Worm (Caenorhabditis elegans) whole organism, L2 larva: Measurements from ENCODE around the gene tald-1.

Source experiments
- C34F6.9 ChIP-seq: fragments of 150-350 bp; optimal IDR thresholded peaks from 2 replicates; lab custom pipeline; 2014; ENCODE audit warnings: missing biosample characterization, missing genetic modification characterization
- F13H6.1 ChIP-seq: sonication (generic microtip); optimal IDR thresholded peaks from 2 replicates; lab custom pipeline; 2016; ENCODE audit warnings: missing genetic modification characterization, missing compliant biosample characterization
- R02D3.7 ChIP-seq: fragments of 150-350 bp; optimal IDR thresholded peaks from 2 replicates; lab custom pipeline; 2014; ENCODE audit warnings: missing biosample characterization, missing genetic modification characterization
- Y55F3AM.14 ChIP-seq: fragments of 200-800 bp; sonication (Bioruptor generic); optimal IDR thresholded peaks from 2 replicates; lab custom pipeline; 2018; ENCODE audit warnings: mild to moderate bottlenecking, missing genetic modification characterization, missing compliant biosample characterization
- ZK546.5 ChIP-seq: sonication (generic microtip); optimal IDR thresholded peaks from 2 replicates; lab custom pipeline; 2017; ENCODE audit warnings: missing biosample characterization, missing genetic modification characterization
- alr-1 ChIP-seq: fragments of 150-350 bp; optimal IDR thresholded peaks from 2 replicates; lab custom pipeline; 2014; ENCODE audit warnings: missing biosample characterization, missing genetic modification characterization
- aly-2 ChIP-seq: fragments of 150-350 bp; optimal IDR thresholded peaks from 2 replicates; lab custom pipeline; 2014; ENCODE audit warnings: missing biosample characterization, missing genetic modification characterization
- ama-1 ChIP-seq: fragments of 150-350 bp; optimal IDR thresholded peaks from 2 replicates; lab custom pipeline; 2018; ENCODE audit warnings: inconsistent platforms
- blmp-1 ChIP-seq: sonication (generic microtip); optimal IDR thresholded peaks from 2 replicates; lab custom pipeline; 2017; ENCODE audit warnings: missing genetic modification characterization, mild to moderate bottlenecking, missing compliant biosample characterization, antibody characterized with exemption, moderate library complexity; ENCODE audit not compliant: insufficient read depth
- ceh-16 ChIP-seq: fragments of 150-350 bp; optimal IDR thresholded peaks from 2 replicates; lab custom pipeline; 2014; ENCODE audit warnings: missing biosample characterization, missing genetic modification characterization
- ceh-82 ChIP-seq: fragments of 150-350 bp; optimal IDR thresholded peaks from 2 replicates; lab custom pipeline; 2014; ENCODE audit warnings: missing biosample characterization, missing genetic modification characterization
- crh-2 ChIP-seq: sonication (generic microtip); optimal IDR thresholded peaks from 2 replicates; lab custom pipeline; 2017; ENCODE audit warnings: missing biosample characterization, missing genetic modification characterization
- dmd-4 ChIP-seq: sonication (generic microtip); optimal IDR thresholded peaks from 2 replicates; lab custom pipeline; 2017; ENCODE audit warnings: missing biosample characterization, missing genetic modification characterization
- egl-27 ChIP-seq: sonication (generic microtip); optimal IDR thresholded peaks from 3 replicates; lab custom pipeline; 2017; ENCODE audit warnings: missing biosample characterization, missing genetic modification reagents, missing genetic modification characterization
- elt-1 ChIP-seq: fragments of 150-350 bp; optimal IDR thresholded peaks from 2 replicates; lab custom pipeline; 2014; ENCODE audit warnings: missing biosample characterization, missing genetic modification characterization
- elt-3 ChIP-seq: sonication (generic microtip); optimal IDR thresholded peaks from 2 replicates; lab custom pipeline; 2017; ENCODE audit warnings: missing biosample characterization, missing genetic modification characterization
- fos-1 ChIP-seq: fragments of 150-350 bp; optimal IDR thresholded peaks from 2 replicates; lab custom pipeline; 2014; ENCODE audit warnings: missing biosample characterization, missing genetic modification characterization
- gmeb-1 ChIP-seq: fragments of 150-350 bp; optimal IDR thresholded peaks from 2 replicates; lab custom pipeline; 2014; ENCODE audit warnings: missing biosample characterization, missing genetic modification characterization
- lin-11 ChIP-seq: fragments of 150-350 bp; sonication (generic microtip); optimal IDR thresholded peaks from 2 replicates; lab custom pipeline; 2014; ENCODE audit warnings: missing biosample characterization, missing genetic modification characterization, inconsistent platforms, mixed read lengths
- lin-13 ChIP-seq: fragments of 150-350 bp; optimal IDR thresholded peaks from 2 replicates; lab custom pipeline; 2014; ENCODE audit warnings: missing biosample characterization, missing genetic modification reagents, missing genetic modification characterization
- lin-39 ChIP-seq: fragments of 150-350 bp; optimal IDR thresholded peaks from 2 replicates; lab custom pipeline; 2014; ENCODE audit warnings: missing biosample characterization, missing genetic modification reagents, missing genetic modification characterization
- lsy-2 ChIP-seq, 2 experiments: fragments of 150-350 bp in 1 of 2; sonication (generic microtip) in 1 of 2; optimal IDR thresholded peaks; 2 replicates each; lab custom pipeline; 2014 to 2017; ENCODE audit warnings: missing biosample characterization in 2 of 2, missing genetic modification characterization in 2 of 2
- mab-5 ChIP-seq: fragments of 150-350 bp; optimal IDR thresholded peaks from 2 replicates; lab custom pipeline; 2014; ENCODE audit warnings: missing biosample characterization, missing genetic modification characterization
- mbf-1 ChIP-seq: sonication (generic microtip); optimal IDR thresholded peaks from 2 replicates; lab custom pipeline; 2017; ENCODE audit warnings: missing biosample characterization, missing genetic modification characterization
- mdl-1 ChIP-seq, 2 experiments: fragments of 150-350 bp in 1 of 2; sonication (generic microtip) in 1 of 2; optimal IDR thresholded peaks; 2 replicates each; lab custom pipeline; 2017; ENCODE audit warnings: missing biosample characterization in 2 of 2, missing genetic modification characterization in 2 of 2
- nhr-10 ChIP-seq: sonication (generic microtip); optimal IDR thresholded peaks from 2 replicates; lab custom pipeline; 2017; ENCODE audit warnings: missing biosample characterization, missing genetic modification characterization
- nhr-11 ChIP-seq: fragments of 150-350 bp; optimal IDR thresholded peaks from 2 replicates; lab custom pipeline; 2014; ENCODE audit warnings: missing biosample characterization, missing genetic modification characterization
- nhr-12 ChIP-seq: fragments of 150-350 bp; optimal IDR thresholded peaks from 2 replicates; lab custom pipeline; 2014; ENCODE audit warnings: missing biosample characterization, missing genetic modification characterization
- nhr-129 ChIP-seq: fragments of 150-350 bp; optimal IDR thresholded peaks from 2 replicates; lab custom pipeline; 2014; ENCODE audit warnings: missing biosample characterization, missing genetic modification characterization
- nhr-21 ChIP-seq: fragments of 150-350 bp; optimal IDR thresholded peaks from 2 replicates; lab custom pipeline; 2014; ENCODE audit warnings: missing biosample characterization, missing genetic modification characterization
- nhr-23 ChIP-seq: fragments of 150-350 bp; optimal IDR thresholded peaks from 2 replicates; lab custom pipeline; 2014; ENCODE audit warnings: missing biosample characterization, missing genetic modification reagents, missing genetic modification characterization
- nhr-237 ChIP-seq: fragments of 150-350 bp; optimal IDR thresholded peaks from 2 replicates; lab custom pipeline; 2014; ENCODE audit warnings: missing biosample characterization, missing genetic modification characterization
- nhr-25 ChIP-seq: fragments of 150-350 bp; sonication (generic microtip); optimal IDR thresholded peaks from 3 replicates; lab custom pipeline; 2014; ENCODE audit warnings: missing biosample characterization, missing genetic modification characterization
- nhr-6 ChIP-seq: fragments of 150-350 bp; optimal IDR thresholded peaks from 2 replicates; lab custom pipeline; 2014; ENCODE audit warnings: missing biosample characterization, missing genetic modification characterization
- nhr-77 ChIP-seq: fragments of 150-350 bp; optimal IDR thresholded peaks from 2 replicates; lab custom pipeline; 2014; ENCODE audit warnings: missing biosample characterization, missing genetic modification characterization
- peb-1 ChIP-seq: fragments of 150-350 bp; optimal IDR thresholded peaks from 2 replicates; lab custom pipeline; 2014; ENCODE audit warnings: missing biosample characterization, missing genetic modification characterization
- sem-4 ChIP-seq: fragments of 150-350 bp; optimal IDR thresholded peaks from 2 replicates; lab custom pipeline; 2014; ENCODE audit warnings: missing biosample characterization, missing genetic modification reagents, missing genetic modification characterization
- skn-1 ChIP-seq: sonication (generic microtip); optimal IDR thresholded peaks from 2 replicates; lab custom pipeline; 2017; ENCODE audit warnings: missing biosample characterization, missing genetic modification characterization
- sma-3 ChIP-seq: sonication (generic microtip); optimal IDR thresholded peaks from 2 replicates; lab custom pipeline; 2016; ENCODE audit warnings: missing genetic modification reagents, missing genetic modification characterization, missing compliant biosample characterization
- sma-9 ChIP-seq, 2 experiments: fragments of 150-350 bp in 1 of 2; sonication (generic microtip) in 1 of 2; optimal IDR thresholded peaks; 2 replicates each; lab custom pipeline; 2014 to 2016; ENCODE audit warnings: missing genetic modification characterization in 2 of 2, mild to moderate bottlenecking in 1 of 2, missing biosample characterization in 1 of 2, missing compliant biosample characterization in 1 of 2, missing genetic modification reagents in 1 of 2, moderate library complexity in 1 of 2
- snpc-4 ChIP-seq: fragments of 150-350 bp; optimal IDR thresholded peaks from 2 replicates; lab custom pipeline; 2014; ENCODE audit warnings: missing biosample characterization, missing genetic modification characterization
- unc-39 ChIP-seq: fragments of 150-350 bp; optimal IDR thresholded peaks from 2 replicates; lab custom pipeline; 2014; ENCODE audit warnings: missing biosample characterization, missing genetic modification characterization
- unc-55 ChIP-seq: fragments of 150-350 bp; sonication (generic microtip); optimal IDR thresholded peaks from 3 replicates; lab custom pipeline; 2014; ENCODE audit warnings: missing biosample characterization, missing genetic modification reagents, missing genetic modification characterization
- unc-62 ChIP-seq: fragments of 150-350 bp; optimal IDR thresholded peaks from 2 replicates; lab custom pipeline; 2014; ENCODE audit warnings: missing biosample characterization, missing genetic modification reagents, missing genetic modification characterization
- zag-1 ChIP-seq: fragments of 150-350 bp; optimal IDR thresholded peaks from 2 replicates; lab custom pipeline; 2014; ENCODE audit warnings: missing biosample characterization, missing genetic modification characterization
- ztf-1 ChIP-seq: fragments of 200-800 bp; sonication (Bioruptor generic); conservative IDR thresholded peaks from 2 replicates; pipeline ENCODE4 v1.3.6; 2022; ENCODE audit warnings: missing genetic modification characterization, missing compliant biosample characterization
- ztf-11 ChIP-seq: sonication (generic microtip); optimal IDR thresholded peaks from 2 replicates; lab custom pipeline; 2017; ENCODE audit warnings: missing biosample characterization, missing genetic modification characterization
- ztf-4 ChIP-seq: fragments of 150-350 bp; optimal IDR thresholded peaks from 2 replicates; lab custom pipeline; 2014; ENCODE audit warnings: missing biosample characterization, missing genetic modification characterization

The tald-1 gene

ce11 chrIV:4390438-4390894 lies 4.0 kb downstream of the tald-1 start, which contains the start of the genes rpl-7A and set-21:
Gene rpl-7A (minus strand): TSS chrIV:4390590.
Gene set-21 (plus strand): TSS chrIV:4390844.
- TF ChIP-seq nhr-25 (peak; percentile 95), sma-9 (GFP tag; optimal IDR thresholded peaks at IDR 0.05; lab: Kevin White, UChicago) (peak; percentile 96), sma-9 (tag; optimal IDR thresholded peaks at IDR 0.05; lab: Kevin White, UChicago) (no peak), nhr-11 (tag; lab: Kevin White, UChicago) (no peak), skn-1 (tag; lab: Kevin White, UChicago) (peak; percentile 60), nhr-6 (tag; lab: Kevin White, UChicago) (peak; percentile 78), ceh-16 (tag; lab: Kevin White, UChicago) (peak; percentile 19), blmp-1 (tag; lab: Kevin White, UChicago) (peak; percentile 57), elt-1 (tag; lab: Kevin White, UChicago) (no peak), nhr-21 (tag; lab: Kevin White, UChicago) (peak; percentile 93), unc-62 (GFP tag; lab: Kevin White, UChicago) (no peak), sma-3 (GFP tag; lab: Kevin White, UChicago) (peak; percentile 98), egl-27 (tag; lab: Kevin White, UChicago) (peak; percentile 51), mdl-1 (tag; optimal IDR thresholded peaks at IDR 0.05; lab: Kevin White, UChicago) (peak in 1 of 2 experiments; percentile 52), mab-5 (tag; lab: Kevin White, UChicago) (peak; percentile 89), Y55F3AM.14 (peak; percentile 94), F13H6.1 (tag; lab: Kevin White, UChicago) (peak; percentile 95), alr-1 (no peak), nhr-129 (tag; lab: Kevin White, UChicago) (peak; percentile 89), aly-2 (no peak), peb-1 (tag; lab: Kevin White, UChicago) (no peak), nhr-23 (no peak), lin-13 (peak; percentile 92), unc-39 (no peak), ZK546.5 (tag; lab: Kevin White, UChicago) (peak; percentile 87), ama-1 (lab: Kevin White, UChicago) (no peak), nhr-10 (tag; lab: Kevin White, UChicago) (no peak), R02D3.7 (tag; lab: Kevin White, UChicago) (peak; percentile 58), snpc-4 (peak; percentile 63), C34F6.9 (tag; lab: Kevin White, UChicago) (peak; percentile 83), sem-4 (tag; lab: Kevin White, UChicago) (peak; percentile 90), nhr-12 (tag; lab: Kevin White, UChicago) (no peak), fos-1 (tag; lab: Kevin White, UChicago) (peak; percentile 80), elt-3 (tag; lab: Kevin White, UChicago) (no peak), ceh-82 (peak; percentile 86), crh-2 (tag; lab: Kevin White, UChicago) (peak; percentile 90), mbf-1 (tag; lab: Kevin White, UChicago) (no peak), ztf-4 (tag; lab: Kevin White, UChicago) (peak; percentile 84), gmeb-1 (tag; lab: Kevin White, UChicago) (peak; percentile 94), unc-55 (GFP tag; lab: Kevin White, UChicago) (peak; percentile 88), ztf-1 (GFP tag; lab: Robert Waterston, UW) (no peak), lin-39 (tag; lab: Kevin White, UChicago) (no peak), lsy-2 (tag; optimal IDR thresholded peaks at IDR 0.05; lab: Kevin White, UChicago) (peak; percentile 91 to 97), nhr-77 (peak; percentile 62), ztf-11 (tag; lab: Kevin White, UChicago) (no peak), dmd-4 (tag; lab: Kevin White, UChicago) (no peak), zag-1 (tag; lab: Kevin White, UChicago) (peak; percentile 78), nhr-237 (tag; lab: Kevin White, UChicago) (peak; percentile 78), lin-11 (tag; lab: Kevin White, UChicago) (peak; percentile 83)
